Fruit fly (Drosophila melanogaster) whole organism, wandering third instar larva: Measurements from ENCODE around the gene CG7781.

Experiments used
- dl ChIP-seq, 2 experiments: fragments of 175-275, 200-275 bp in 1 of 2; fragments of 200-275 bp in 1 of 2; sonication (Bioruptor generic); optimal IDR thresholded peaks; lab custom pipeline; 2018; ENCODE audit warnings: mild to moderate bottlenecking in 2 of 2, missing biosample characterization in 2 of 2, missing genetic modification characterization in 2 of 2, moderate library complexity in 2 of 2; ENCODE audit not compliant: partially characterized antibody in 2 of 2, insufficient read depth in 1 of 2
- ey ChIP-seq: fragments of 200-800 bp; sonication (Bioruptor generic); optimal IDR thresholded peaks from 2 replicates; lab custom pipeline; 2016; ENCODE audit warnings: missing biosample characterization, missing genetic modification characterization
- fru ChIP-seq: fragments of 200-800 bp; sonication (Bioruptor generic); optimal IDR thresholded peaks from 3 replicates; lab custom pipeline; 2016; ENCODE audit warnings: missing biosample characterization, mild to moderate bottlenecking, missing genetic modification characterization
- sv ChIP-seq: fragments of 200-800 bp; sonication (Bioruptor generic); optimal IDR thresholded peaks from 3 replicates; lab custom pipeline; 2016; ENCODE audit warnings: missing biosample characterization, missing genetic modification characterization

- TF ChIP-seq ey (GFP tag; lab: Kevin White, UChicago) (no peak), dl (GFP tag; optimal IDR thresholded peaks at IDR 0.05; lab: Kevin White, UChicago; ENCODE audit: insufficient read depth in 1 of 2, partially characterized antibody in 2 of 2) (no peak), fru (GFP tag; lab: Kevin White, UChicago) (no peak), sv (GFP tag; lab: Kevin White, UChicago) (no peak)
Measured at dm6 chr2L:8350560-8351171, 25.5 kb upstream of the CG7781 start.
